Worm (Caenorhabditis elegans): Measurements from ENCODE around the gene tbx-2.

tbx-2 gene

DNA sequence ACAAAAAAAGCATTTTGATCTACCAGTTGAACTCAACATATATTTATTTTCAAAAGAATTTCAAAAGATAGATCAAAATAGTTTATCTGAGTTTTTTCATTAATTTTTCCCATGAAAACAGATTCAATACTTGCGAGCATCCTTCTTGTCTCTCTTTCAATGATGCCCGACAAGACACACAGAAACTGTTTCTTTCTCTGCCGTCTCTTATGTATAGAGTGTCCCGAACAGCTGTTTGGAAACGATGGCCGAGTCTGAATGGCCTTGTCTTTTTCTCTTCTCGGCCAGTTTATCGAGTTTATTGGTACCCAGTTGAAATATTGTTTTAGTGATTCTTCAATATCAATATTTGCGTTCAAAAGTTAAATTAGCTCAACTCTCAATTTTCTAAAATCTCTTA is 27.4 kb downstream of the tbx-2 start (continued):
- TF ChIP-seq tbx-2 (tag; optimal IDR thresholded peaks at IDR 0.05): no peak
- TF ChIP-seq unc-62 (GFP tag; optimal IDR thresholded peaks at IDR 0.05): no peak
- TF ChIP-seq lin-15B (tag; optimal IDR thresholded peaks at IDR 0.05): peak; percentile 86
- no peak for TF ChIP-seq nhr-76 (tag; optimal IDR thresholded peaks at IDR 0.05)
- no peak for TF ChIP-seq sea-2 (GFP tag; optimal IDR thresholded peaks at IDR 0.05)
- no peak for TF ChIP-seq mdl-1 (tag; optimal IDR thresholded peaks at IDR 0.05)
- no peak for TF ChIP-seq ceh-9 (tag; optimal IDR thresholded peaks at IDR 0.05)
- TF ChIP-seq ztf-11 (tag; optimal IDR thresholded peaks at IDR 0.05): no peak
- TF ChIP-seq ztf-4 (tag; optimal IDR thresholded peaks at IDR 0.05): no peak
- no peak for TF ChIP-seq nhr-12 (tag; optimal IDR thresholded peaks at IDR 0.05)
- TF ChIP-seq jun-1 (tag; optimal IDR thresholded peaks at IDR 0.05): no peak
- TF ChIP-seq nhr-77 (tag; optimal IDR thresholded peaks at IDR 0.05): no peak
- no peak for TF ChIP-seq snpc-4 (tag; optimal IDR thresholded peaks at IDR 0.05)
- TF ChIP-seq lsy-12 (tag; optimal IDR thresholded peaks at IDR 0.05): no peak
- TF ChIP-seq nhr-28 (tag; optimal IDR thresholded peaks at IDR 0.05): no peak

DNA sequence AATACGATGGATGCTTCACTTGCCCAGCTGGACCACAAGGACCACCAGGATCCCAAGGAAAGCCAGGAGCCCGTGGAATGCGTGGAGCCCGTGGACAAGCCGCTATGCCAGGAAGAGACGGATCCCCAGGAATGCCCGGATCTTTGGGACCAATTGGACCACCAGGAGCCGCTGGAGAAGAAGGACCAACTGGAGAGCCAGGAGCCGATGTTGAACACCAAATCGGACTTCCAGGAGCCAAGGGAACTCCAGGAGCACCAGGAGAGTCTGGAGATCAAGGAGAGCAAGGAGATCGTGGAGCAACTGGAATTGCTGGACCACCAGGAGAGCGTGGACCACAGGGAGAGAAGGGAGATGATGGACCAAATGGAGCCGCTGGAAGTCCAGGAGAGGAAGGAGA is 28.1 kb downstream of the tbx-2 start:
- no peak for TF ChIP-seq eor-1 (tag; optimal IDR thresholded peaks at IDR 0.05)

- TF ChIP-seq nhr-23 (tag; optimal IDR thresholded peaks at IDR 0.05): no peak
- no peak for TF ChIP-seq zag-1 (tag; optimal IDR thresholded peaks at IDR 0.05)
- TF ChIP-seq lin-39 (tag; optimal IDR thresholded peaks at IDR 0.05): no peak
- no peak for TF ChIP-seq unc-62 (GFP tag; optimal IDR thresholded peaks at IDR 0.05)
- TF ChIP-seq elt-1 (tag; optimal IDR thresholded peaks at IDR 0.05): no peak
- TF ChIP-seq elt-3 (tag; optimal IDR thresholded peaks at IDR 0.05): no peak
- no peak for TF ChIP-seq eor-1 (tag; optimal IDR thresholded peaks at IDR 0.05)
These were observed 29.1 kb downstream of the tbx-2 start, which contains the start of gene dpy-17 for ce11 chrIII:5106893-5107471. dpy-17 (plus strand) TSS chrIII:5107330.

ce11 chrIII:5105485-5105884 is 30.6 kb downstream of the tbx-2 start:
- TF ChIP-seq lsy-12 (tag; optimal IDR thresholded peaks at IDR 0.05): no peak
- TF ChIP-seq mdl-1 (tag; optimal IDR thresholded peaks at IDR 0.05): no peak

- peak; percentile 18 for TF ChIP-seq pqm-1 (tag; optimal IDR thresholded peaks at IDR 0.05)
- peak; percentile 23 for TF ChIP-seq hmg-11 (tag; optimal IDR thresholded peaks at IDR 0.05)
- no peak for TF ChIP-seq elt-3 (tag; optimal IDR thresholded peaks at IDR 0.05)
- peak; percentile 5 for TF ChIP-seq elt-2 (tag; optimal IDR thresholded peaks at IDR 0.05)
- no peak for TF ChIP-seq fos-1 (tag; optimal IDR thresholded peaks at IDR 0.05)
- TF ChIP-seq nhr-23 (tag; optimal IDR thresholded peaks at IDR 0.05): peak; percentile 52
- TF ChIP-seq snpc-4 (tag; optimal IDR thresholded peaks at IDR 0.05): peak; percentile 51
- TF ChIP-seq nhr-12 (tag; optimal IDR thresholded peaks at IDR 0.05): no peak
- no peak for TF ChIP-seq pha-4 (tag; optimal IDR thresholded peaks at IDR 0.05)
- TF ChIP-seq lin-15B (tag; optimal IDR thresholded peaks at IDR 0.05): peak; percentile 79
- TF ChIP-seq nfya-1 (tag; optimal IDR thresholded peaks at IDR 0.05; ENCODE audit: insufficient read depth): peak; percentile 63
- peak; percentile 18 for TF ChIP-seq nhr-25 (tag; optimal IDR thresholded peaks at IDR 0.05)
- no peak for TF ChIP-seq ZK546.5 (tag; optimal IDR thresholded peaks at IDR 0.05)
- no peak for TF ChIP-seq ztf-11 (tag; optimal IDR thresholded peaks at IDR 0.05)
These were observed 33.5 kb downstream of the tbx-2 start, which contains the start of gene F54D8.6 for ce11 chrIII:5102616-5103015. F54D8.6 (plus strand) TSS chrIII:5102985.

ce11 chrIII:5099500-5099899 is 36.6 kb downstream of the tbx-2 start:
- TF ChIP-seq nhr-43 (tag; optimal IDR thresholded peaks at IDR 0.05; ENCODE audit: poor library complexity, severe bottlenecking) (peak; percentile 33), unc-62 (GFP tag; optimal IDR thresholded peaks at IDR 0.05) (no peak)
